Worm (Caenorhabditis elegans): Measurements from ENCODE around the gene K06H6.4.

DNA sequence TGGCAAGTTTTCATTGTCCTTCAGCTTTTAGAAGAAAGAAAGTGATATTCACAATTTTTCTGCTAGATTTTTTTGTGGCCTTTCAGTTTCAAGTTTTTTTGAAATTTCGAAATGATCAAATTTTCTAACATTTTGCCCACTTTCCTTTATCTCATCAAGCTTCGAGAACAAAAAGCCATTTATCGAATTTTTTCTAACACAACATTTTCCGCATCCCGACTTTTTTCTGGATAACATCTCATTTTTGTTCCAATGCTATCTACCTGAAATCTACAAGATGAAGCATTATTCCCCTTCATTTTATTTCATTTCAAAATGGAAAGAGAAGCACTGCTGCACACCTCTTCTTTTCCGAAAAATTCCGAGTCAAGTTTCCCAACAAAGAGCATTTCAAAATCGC is 13.9 kb downstream of the K06H6.4 start, which contains the start of gene ZK488.5:
- TF ChIP-seq lin-35 (GFP tag; optimal IDR thresholded peaks at IDR 0.05) (no peak), unc-130 (tag; optimal IDR thresholded peaks at IDR 0.05) (no peak), lin-39 (tag; optimal IDR thresholded peaks at IDR 0.05) (no peak), ama-1 (optimal IDR thresholded peaks at IDR 0.05) (no peak), mdl-1 (tag; optimal IDR thresholded peaks at IDR 0.05) (no peak), nhr-76 (tag; optimal IDR thresholded peaks at IDR 0.05) (no peak), blmp-1 (tag; optimal IDR thresholded peaks at IDR 0.05) (no peak), ceh-82 (tag; optimal IDR thresholded peaks at IDR 0.05) (no peak), elt-3 (tag; optimal IDR thresholded peaks at IDR 0.05) (no peak), C34B4.2 (tag; optimal IDR thresholded peaks at IDR 0.05) (no peak)

All from whole organism, L1 larva.